Worm (Caenorhabditis elegans) whole organism, mixed stage, embryonic: ENCODE measurements around the gene nep-5.

Experiments
- M03D4.4 ChIP-seq: sonication (generic microtip); optimal IDR thresholded peaks from 2 replicates; lab custom pipeline; 2017; ENCODE audit warnings: mild to moderate bottlenecking, missing genetic modification characterization, missing compliant biosample characterization
- bed-3 ChIP-seq: fragments of 200-800 bp; sonication (Bioruptor generic); optimal IDR thresholded peaks from 3 replicates; lab custom pipeline; 2018; ENCODE audit warnings: mild to moderate bottlenecking, missing genetic modification characterization, moderate library complexity, missing compliant biosample characterization
- blmp-1 ChIP-seq: fragments of 150-350 bp; optimal IDR thresholded peaks from 2 replicates; lab custom pipeline; 2014; ENCODE audit warnings: missing biosample characterization, missing genetic modification characterization
- ceh-39 ChIP-seq: fragments of 150-350 bp; optimal IDR thresholded peaks from 2 replicates; lab custom pipeline; 2014; ENCODE audit warnings: missing biosample characterization, missing genetic modification characterization
- ceh-43 ChIP-seq: fragments of 200-800 bp; sonication (Bioruptor generic); optimal IDR thresholded peaks from 2 replicates; lab custom pipeline; 2018; ENCODE audit warnings: mild to moderate bottlenecking, missing genetic modification characterization, moderate library complexity, missing compliant biosample characterization
- ceh-83 ChIP-seq: fragments of 200-800 bp; sonication (Bioruptor generic); optimal IDR thresholded peaks from 2 replicates; lab custom pipeline; 2018; ENCODE audit warnings: mild to moderate bottlenecking, missing genetic modification characterization, missing compliant biosample characterization
- ces-1 ChIP-seq: fragments of 150-350 bp; optimal IDR thresholded peaks from 2 replicates; lab custom pipeline; 2014; ENCODE audit warnings: missing biosample characterization, missing genetic modification reagents, missing genetic modification characterization
- cnd-1 ChIP-seq: fragments of 200-800 bp; sonication (Bioruptor generic); optimal IDR thresholded peaks from 2 replicates; lab custom pipeline; 2018; ENCODE audit warnings: mild to moderate bottlenecking, missing genetic modification characterization, missing compliant biosample characterization
- drap-1 ChIP-seq: fragments of 200-800 bp; sonication (Bioruptor generic); optimal IDR thresholded peaks from 3 replicates; lab custom pipeline; 2018; ENCODE audit warnings: mild to moderate bottlenecking, missing genetic modification characterization, missing compliant biosample characterization
- elt-1 ChIP-seq: sonication (generic microtip); optimal IDR thresholded peaks from 2 replicates; lab custom pipeline; 2017; ENCODE audit warnings: missing genetic modification characterization, mild to moderate bottlenecking, missing compliant biosample characterization, antibody characterized with exemption, moderate library complexity, borderline replicate concordance; ENCODE audit not compliant: insufficient read depth
- elt-3 ChIP-seq: fragments of 150-350 bp; optimal IDR thresholded peaks from 2 replicates; lab custom pipeline; 2014; ENCODE audit warnings: missing biosample characterization, missing genetic modification characterization
- ham-2 ChIP-seq: fragments of 200-800 bp; sonication (Bioruptor generic); optimal IDR thresholded peaks from 2 replicates; lab custom pipeline; 2018; ENCODE audit warnings: mild to moderate bottlenecking, missing genetic modification characterization, missing compliant biosample characterization
- hlh-1 ChIP-seq: fragments of 150-350 bp; optimal IDR thresholded peaks from 2 replicates; lab custom pipeline; 2014; ENCODE audit warnings: missing biosample characterization, missing genetic modification reagents, missing genetic modification characterization
- lin-13 ChIP-seq: fragments of 150-350 bp; optimal IDR thresholded peaks from 2 replicates; lab custom pipeline; 2014; ENCODE audit warnings: missing biosample characterization, missing genetic modification characterization
- lin-32 ChIP-seq: fragments of 200-800 bp; sonication (Bioruptor generic); optimal IDR thresholded peaks from 2 replicates; lab custom pipeline; 2018; ENCODE audit warnings: mild to moderate bottlenecking, missing genetic modification characterization, missing compliant biosample characterization
- lsy-2 ChIP-seq: fragments of 150-350 bp; optimal IDR thresholded peaks from 2 replicates; lab custom pipeline; 2014; ENCODE audit warnings: missing biosample characterization, missing genetic modification characterization
- mab-5 ChIP-seq: fragments of 150-350 bp; optimal IDR thresholded peaks from 2 replicates; lab custom pipeline; 2014; ENCODE audit warnings: missing biosample characterization, missing genetic modification characterization
- mep-1 ChIP-seq: fragments of 150-350 bp; optimal IDR thresholded peaks from 2 replicates; lab custom pipeline; 2017; ENCODE audit warnings: missing biosample characterization, missing genetic modification reagents, missing genetic modification characterization, inconsistent platforms
- mls-2 ChIP-seq: sonication (generic microtip); optimal IDR thresholded peaks from 2 replicates; lab custom pipeline; 2016; ENCODE audit warnings: mild to moderate bottlenecking, missing genetic modification characterization, moderate library complexity, missing compliant biosample characterization
- nhr-12 ChIP-seq: fragments of 150-350 bp; optimal IDR thresholded peaks from 2 replicates; lab custom pipeline; 2014; ENCODE audit warnings: missing biosample characterization, missing genetic modification characterization
- nhr-2 ChIP-seq: fragments of 150-350 bp; optimal IDR thresholded peaks from 2 replicates; lab custom pipeline; 2014; ENCODE audit warnings: missing biosample characterization, missing genetic modification characterization
- nhr-237 ChIP-seq: fragments of 150-350 bp; optimal IDR thresholded peaks from 2 replicates; lab custom pipeline; 2014; ENCODE audit warnings: missing biosample characterization, missing genetic modification characterization
- nhr-28 ChIP-seq: fragments of 150-350 bp; optimal IDR thresholded peaks from 2 replicates; lab custom pipeline; 2014; ENCODE audit warnings: missing biosample characterization, missing genetic modification characterization
- nhr-76 ChIP-seq: sonication (generic microtip); optimal IDR thresholded peaks from 2 replicates; lab custom pipeline; 2017; ENCODE audit warnings: missing biosample characterization, missing genetic modification characterization
- pha-4 ChIP-seq: fragments of 150-350 bp; optimal IDR thresholded peaks from 2 replicates; lab custom pipeline; 2018; ENCODE audit warnings: missing biosample characterization, missing genetic modification reagents, missing genetic modification characterization
- sem-2 ChIP-seq: fragments of 200-800 bp; sonication (Bioruptor generic); optimal IDR thresholded peaks from 2 replicates; lab custom pipeline; 2018; ENCODE audit warnings: mild to moderate bottlenecking, missing genetic modification characterization, missing compliant biosample characterization
- snpc-4 ChIP-seq: fragments of 150-350 bp; optimal IDR thresholded peaks from 2 replicates; lab custom pipeline; 2014; ENCODE audit warnings: missing biosample characterization, missing genetic modification characterization
- sptf-1 ChIP-seq: sonication (generic microtip); optimal IDR thresholded peaks from 2 replicates; lab custom pipeline; 2017; ENCODE audit warnings: mild to moderate bottlenecking, missing genetic modification characterization, moderate library complexity, missing compliant biosample characterization
- tbx-8 ChIP-seq: fragments of 200-800 bp; sonication (Bioruptor generic); optimal IDR thresholded peaks from 2 replicates; lab custom pipeline; 2018; ENCODE audit warnings: mild to moderate bottlenecking, missing genetic modification characterization, moderate library complexity, missing compliant biosample characterization
- unc-120 ChIP-seq: sonication (generic microtip); optimal IDR thresholded peaks from 2 replicates; lab custom pipeline; 2017; ENCODE audit warnings: missing genetic modification characterization, missing compliant biosample characterization; ENCODE audit not compliant: poor library complexity, severe bottlenecking
- unc-39 ChIP-seq: fragments of 150-350 bp; optimal IDR thresholded peaks from 2 replicates; lab custom pipeline; 2014; ENCODE audit warnings: missing biosample characterization, missing genetic modification characterization
- unc-62 ChIP-seq: fragments of 150-350 bp; optimal IDR thresholded peaks from 2 replicates; lab custom pipeline; 2014; ENCODE audit warnings: missing biosample characterization, missing genetic modification reagents, missing genetic modification characterization
- ztf-11 ChIP-seq: fragments of 150-350 bp; optimal IDR thresholded peaks from 2 replicates; lab custom pipeline; 2014; ENCODE audit warnings: missing biosample characterization, missing genetic modification characterization

nep-5 gene

ce11 chrII:5460911-5461310, 27.0 kb upstream of the nep-5 start:
- peak; percentile 46 for TF ChIP-seq mls-2 (tag; lab: Kevin White, UChicago)
- TF ChIP-seq sptf-1 (tag; lab: Kevin White, UChicago): no peak
- peak; percentile 14 for TF ChIP-seq unc-62
- peak; percentile 37 for TF ChIP-seq mep-1 (tag; lab: Kevin White, UChicago)
- no peak for TF ChIP-seq unc-39 (tag; lab: Kevin White, UChicago)
- no peak for TF ChIP-seq tbx-8
- no peak for TF ChIP-seq ham-2 (GFP tag; lab: Kevin White, UChicago)
- no peak for TF ChIP-seq sem-2 (GFP tag; lab: Kevin White, UChicago)
- no peak for TF ChIP-seq ceh-39 (tag; lab: Kevin White, UChicago)
- TF ChIP-seq ces-1: peak; percentile 74
- no peak for TF ChIP-seq pha-4 (tag; lab: Kevin White, UChicago)
- TF ChIP-seq nhr-237: no peak
- TF ChIP-seq nhr-28 (tag; lab: Kevin White, UChicago): no peak
- TF ChIP-seq elt-3 (tag; lab: Kevin White, UChicago): no peak

ce11 chrII:5463692-5464300, 24.1 kb upstream of the nep-5 start:
- TF ChIP-seq ceh-83 (GFP tag; lab: Kevin White, UChicago) (no peak), sem-2 (GFP tag; lab: Kevin White, UChicago) (no peak), mls-2 (tag; lab: Kevin White, UChicago) (no peak), ceh-43 (GFP tag; lab: Kevin White, UChicago) (no peak), elt-1 (no peak), drap-1 (GFP tag; lab: Kevin White, UChicago) (no peak), tbx-8 (no peak), cnd-1 (tag; lab: Kevin White, UChicago) (peak; percentile 41), ztf-11 (tag; lab: Kevin White, UChicago) (no peak), elt-3 (tag; lab: Kevin White, UChicago) (no peak), nhr-2 (tag; lab: Kevin White, UChicago) (peak; percentile 98), blmp-1 (tag; lab: Kevin White, UChicago) (no peak), hlh-1 (tag; lab: Kevin White, UChicago) (peak; percentile 47), nhr-237 (no peak), sptf-1 (tag; lab: Kevin White, UChicago) (no peak), nhr-76 (tag; lab: Kevin White, UChicago) (no peak), ces-1 (no peak), unc-62 (no peak), lin-32 (GFP tag; lab: Kevin White, UChicago) (peak; percentile 24), lsy-2 (tag; lab: Kevin White, UChicago) (no peak)
- TF ChIP-seq, all 35 proteins: peak for 4

- no peak for TF ChIP-seq lin-13
- TF ChIP-seq unc-120 (tag; lab: Kevin White, UChicago): peak; percentile 27
- peak; percentile 74 for TF ChIP-seq hlh-1 (tag; lab: Kevin White, UChicago)
These were observed 22.1 kb upstream of the nep-5 start, which contains the start of gene clr-1 for ce11 chrII:5465729-5466408. clr-1 (plus strand) TSS chrII:5466358.

ce11 chrII:5473946-5474423, 14.0 kb upstream of the nep-5 start, which contains the start of gene mrps-16:
mrps-16 (plus strand) TSS chrII:5474373.
- TF ChIP-seq hlh-1 (tag; lab: Kevin White, UChicago) (no peak), tbx-8 (no peak), M03D4.4 (no peak), bed-3 (GFP tag; lab: Kevin White, UChicago) (no peak), unc-39 (tag; lab: Kevin White, UChicago) (no peak), sptf-1 (tag; lab: Kevin White, UChicago) (no peak), mab-5 (tag; lab: Kevin White, UChicago) (no peak), ceh-39 (tag; lab: Kevin White, UChicago) (no peak), mep-1 (tag; lab: Kevin White, UChicago) (peak; percentile 11), unc-120 (tag; lab: Kevin White, UChicago) (no peak), nhr-76 (tag; lab: Kevin White, UChicago) (no peak), lin-32 (GFP tag; lab: Kevin White, UChicago) (no peak), drap-1 (GFP tag; lab: Kevin White, UChicago) (no peak), snpc-4 (no peak), elt-1 (no peak), nhr-12 (no peak), lin-13 (peak; percentile 42), ces-1 (peak; percentile 84), lsy-2 (tag; lab: Kevin White, UChicago) (peak; percentile 73), cnd-1 (tag; lab: Kevin White, UChicago) (no peak), nhr-237 (peak; percentile 34), unc-62 (no peak), ceh-83 (GFP tag; lab: Kevin White, UChicago) (no peak)
